Worm (Caenorhabditis elegans) whole organism, L4 larva: ENCODE data around the gene F17C11.2.

Experiments
- F10B5.3 ChIP-seq: sonication (generic microtip); optimal IDR thresholded peaks from 2 replicates; lab custom pipeline; 2016; ENCODE audit warnings: mild to moderate bottlenecking, missing genetic modification characterization, missing compliant biosample characterization
- F37D6.2 ChIP-seq: sonication (generic microtip); optimal IDR thresholded peaks from 2 replicates; lab custom pipeline; 2016; ENCODE audit warnings: mild to moderate bottlenecking, missing genetic modification characterization, missing compliant biosample characterization
- F49E8.2 ChIP-seq: sonication (generic microtip); optimal IDR thresholded peaks from 2 replicates; lab custom pipeline; 2016; ENCODE audit warnings: missing compliant biosample characterization, mild to moderate bottlenecking, missing genetic modification characterization, borderline replicate concordance
- R02D3.7 ChIP-seq: fragments of 150-350 bp; sonication (generic microtip); optimal IDR thresholded peaks from 3 replicates; lab custom pipeline; 2014; ENCODE audit warnings: missing biosample characterization, missing genetic modification characterization
- T26A8.4 ChIP-seq: fragments of 200-800 bp; sonication (Bioruptor generic); IDR thresholded peaks from 2 replicates; pipeline ENCODE4 v1.3.6; 2022; ENCODE audit warnings: missing genetic modification characterization, missing compliant biosample characterization
- Y5F2A.4 ChIP-seq: fragments of 200-800 bp; sonication (Bioruptor generic); optimal IDR thresholded peaks from 2 replicates; lab custom pipeline; 2018; ENCODE audit warnings: mild to moderate bottlenecking, missing genetic modification characterization, missing compliant biosample characterization
- ZK546.5 ChIP-seq, 2 experiments: sonication (generic microtip); optimal IDR thresholded peaks; 2 replicates each; lab custom pipeline; 2017; ENCODE audit warnings: missing biosample characterization in 2 of 2, missing genetic modification characterization in 2 of 2
- aha-1 ChIP-seq: fragments of 150-350 bp; peaks from one replicate; lab custom pipeline; 2014; ENCODE audit warnings: missing biosample characterization, missing genetic modification characterization
- ama-1 ChIP-seq: fragments of 150-350 bp; optimal IDR thresholded peaks from 2 replicates; lab custom pipeline; 2014; ENCODE audit warnings: inconsistent platforms, mixed read lengths
- attf-4 ChIP-seq: sonication (generic microtip); optimal IDR thresholded peaks from 3 replicates; lab custom pipeline; 2017; ENCODE audit warnings: missing biosample characterization, missing genetic modification characterization
- ceh-28 ChIP-seq: fragments of 150-350 bp; optimal IDR thresholded peaks from 2 replicates; lab custom pipeline; 2014; ENCODE audit warnings: missing biosample characterization, missing genetic modification reagents, missing genetic modification characterization
- ceh-44 ChIP-seq: fragments of 200-800 bp; sonication (Bioruptor generic); IDR thresholded peaks from 2 replicates; pipeline ENCODE4 v1.3.6; 2022; ENCODE audit warnings: missing genetic modification reagents, missing genetic modification characterization, missing compliant biosample characterization
- daf-12 ChIP-seq: fragments of 150-350 bp; optimal IDR thresholded peaks from 2 replicates; lab custom pipeline; 2014; ENCODE audit warnings: missing biosample characterization, missing genetic modification reagents, missing genetic modification characterization
- daf-16 ChIP-seq, 3 experiments: sonication (generic microtip); optimal IDR thresholded peaks; 2 replicates each; lab custom pipeline; 2016 to 2017; ENCODE audit warnings: missing genetic modification characterization in 3 of 3, missing genetic modification reagents in 3 of 3, mild to moderate bottlenecking in 2 of 3, missing compliant biosample characterization in 2 of 3, missing biosample characterization in 1 of 3, moderate library complexity in 1 of 3
- dmd-6 ChIP-seq: fragments of 200-800 bp; sonication (Bioruptor generic); IDR thresholded peaks from 2 replicates; pipeline ENCODE4 v1.3.6; 2022; ENCODE audit warnings: missing genetic modification reagents, missing genetic modification characterization, missing compliant biosample characterization
- dmd-8 ChIP-seq: fragments of 200-800 bp; sonication (Bioruptor generic); IDR thresholded peaks from 2 replicates; pipeline ENCODE4 v1.3.6; 2022; ENCODE audit warnings: missing genetic modification characterization, missing compliant biosample characterization
- dpl-1 ChIP-seq: fragments of 150-350 bp; optimal IDR thresholded peaks from 2 replicates; lab custom pipeline; 2014; ENCODE audit warnings: missing biosample characterization, missing genetic modification reagents, missing genetic modification characterization
- dve-1 ChIP-seq: sonication (generic microtip); optimal IDR thresholded peaks from 2 replicates; lab custom pipeline; 2017; ENCODE audit warnings: antibody characterized with exemption, mild to moderate bottlenecking, missing genetic modification characterization, missing compliant biosample characterization; ENCODE audit not compliant: insufficient read depth
- fkh-10 ChIP-seq: fragments of 150-350 bp; optimal IDR thresholded peaks from 2 replicates; lab custom pipeline; 2014; ENCODE audit warnings: missing biosample characterization, missing genetic modification reagents, missing genetic modification characterization
- fos-1 ChIP-seq: fragments of 150-350 bp; optimal IDR thresholded peaks from 2 replicates; lab custom pipeline; 2014; ENCODE audit warnings: missing biosample characterization, missing genetic modification characterization
- gei-8 ChIP-seq: fragments of 200-800 bp; sonication (Bioruptor generic); optimal IDR thresholded peaks from 2 replicates; lab custom pipeline; 2018; ENCODE audit warnings: mild to moderate bottlenecking, missing genetic modification characterization, missing compliant biosample characterization
- hlh-11 ChIP-seq: fragments of 200-800 bp; sonication (Bioruptor generic); optimal IDR thresholded peaks from 2 replicates; lab custom pipeline; 2018; ENCODE audit warnings: mild to moderate bottlenecking, missing genetic modification characterization, missing compliant biosample characterization
- hlh-30 ChIP-seq: sonication (generic microtip); optimal IDR thresholded peaks from 2 replicates; lab custom pipeline; 2017; ENCODE audit warnings: antibody characterized with exemption, mild to moderate bottlenecking, missing genetic modification characterization, missing compliant biosample characterization; ENCODE audit not compliant: insufficient read depth
- hmg-1.1 ChIP-seq: fragments of 200-800 bp; sonication (Bioruptor generic); IDR thresholded peaks from 2 replicates; pipeline ENCODE4 v1.3.6; 2022; ENCODE audit warnings: missing genetic modification reagents, missing genetic modification characterization, missing compliant biosample characterization
- jun-1 ChIP-seq: fragments of 150-350 bp; optimal IDR thresholded peaks from 2 replicates; lab custom pipeline; 2014; ENCODE audit warnings: missing biosample characterization, missing genetic modification reagents, missing genetic modification characterization
- lin-1 ChIP-seq: fragments of 200-800 bp; sonication (Bioruptor generic); IDR thresholded peaks from 2 replicates; pipeline ENCODE4 v1.3.6; 2022; ENCODE audit warnings: missing genetic modification reagents, missing genetic modification characterization, missing compliant biosample characterization
- lin-38 ChIP-seq: fragments of 200-800 bp; sonication (Bioruptor generic); IDR thresholded peaks from 2 replicates; pipeline ENCODE4 v1.3.6; 2022; ENCODE audit warnings: missing genetic modification reagents, missing genetic modification characterization, missing compliant biosample characterization
- lin-39 ChIP-seq: fragments of 150-350 bp; optimal IDR thresholded peaks from 2 replicates; lab custom pipeline; 2014; ENCODE audit warnings: missing biosample characterization, missing genetic modification reagents, missing genetic modification characterization
- lsy-2 ChIP-seq, 2 experiments: fragments of 150-350 bp in 1 of 2; sonication (generic microtip) in 1 of 2; optimal IDR thresholded peaks; 2 replicates each; lab custom pipeline; 2014 to 2017; ENCODE audit warnings: missing biosample characterization in 2 of 2, missing genetic modification characterization in 2 of 2
- madf-9 ChIP-seq: fragments of 200-800 bp; sonication (Bioruptor generic); conservative IDR thresholded peaks from 2 replicates; pipeline ENCODE4 v1.3.6; 2022; ENCODE audit warnings: missing genetic modification reagents, missing genetic modification characterization, missing compliant biosample characterization
- mep-1 ChIP-seq: fragments of 150-350 bp; sonication (generic microtip); optimal IDR thresholded peaks from 3 replicates; lab custom pipeline; 2014; ENCODE audit warnings: missing biosample characterization, missing genetic modification characterization
- mxl-2 ChIP-seq: fragments of 200-800 bp; sonication (Bioruptor generic); conservative IDR thresholded peaks from 2 replicates; pipeline ENCODE4 v1.3.6; 2022; ENCODE audit warnings: missing genetic modification reagents, missing genetic modification characterization, missing compliant biosample characterization
- mxl-3 ChIP-seq: fragments of 200-800 bp; sonication (Bioruptor generic); optimal IDR thresholded peaks from 2 replicates; lab custom pipeline; 2018; ENCODE audit warnings: mild to moderate bottlenecking, missing genetic modification characterization, missing compliant biosample characterization
- nhr-10 ChIP-seq: fragments of 150-350 bp; optimal IDR thresholded peaks from 2 replicates; lab custom pipeline; 2014; ENCODE audit warnings: missing biosample characterization, missing genetic modification characterization
- nhr-102 ChIP-seq: sonication (generic microtip); optimal IDR thresholded peaks from 2 replicates; lab custom pipeline; 2016; ENCODE audit warnings: mild to moderate bottlenecking, missing genetic modification characterization, moderate library complexity, missing compliant biosample characterization
- nhr-11 ChIP-seq: fragments of 150-350 bp; optimal IDR thresholded peaks from 2 replicates; lab custom pipeline; 2014; ENCODE audit warnings: missing biosample characterization, missing genetic modification characterization
- nhr-41 ChIP-seq: fragments of 200-800 bp; sonication (Bioruptor generic); IDR thresholded peaks from 2 replicates; pipeline ENCODE4 v1.3.6; 2022; ENCODE audit warnings: missing genetic modification reagents, missing genetic modification characterization, missing compliant biosample characterization
- nhr-42 ChIP-seq: fragments of 200-800 bp; sonication (Bioruptor generic); IDR thresholded peaks from 2 replicates; pipeline ENCODE4 v1.3.6; 2022; ENCODE audit warnings: missing genetic modification characterization, missing compliant biosample characterization
- nhr-6 ChIP-seq: fragments of 150-350 bp; optimal IDR thresholded peaks from 2 replicates; lab custom pipeline; 2014; ENCODE audit warnings: missing biosample characterization, missing genetic modification characterization
- nhr-77 ChIP-seq: fragments of 150-350 bp; optimal IDR thresholded peaks from 2 replicates; lab custom pipeline; 2014; ENCODE audit warnings: missing biosample characterization, missing genetic modification characterization
- pqm-1 ChIP-seq: sonication (generic microtip); optimal IDR thresholded peaks from 2 replicates; lab custom pipeline; 2017; ENCODE audit warnings: missing biosample characterization, missing genetic modification characterization
- rbr-2 ChIP-seq: sonication (generic microtip); optimal IDR thresholded peaks from 2 replicates; lab custom pipeline; 2016; ENCODE audit warnings: missing genotype, missing genetic modification characterization, missing compliant biosample characterization
- saeg-2 ChIP-seq: fragments of 200-800 bp; sonication (Bioruptor generic); IDR thresholded peaks from 2 replicates; pipeline ENCODE4 v1.3.6; 2022; ENCODE audit warnings: missing genetic modification reagents, missing genetic modification characterization, missing compliant biosample characterization
- set-16 ChIP-seq: fragments of 200-800 bp; sonication (Bioruptor generic); IDR thresholded peaks from 2 replicates; pipeline ENCODE4 v1.3.6; 2022; ENCODE audit warnings: missing genetic modification reagents, missing genetic modification characterization, missing compliant biosample characterization
- spr-1 ChIP-seq: sonication (generic microtip); optimal IDR thresholded peaks from 2 replicates; lab custom pipeline; 2016; ENCODE audit warnings: mild to moderate bottlenecking, missing genetic modification characterization, missing compliant biosample characterization
- spr-3 ChIP-seq: fragments of 200-800 bp; sonication (Bioruptor generic); optimal IDR thresholded peaks from 2 replicates; lab custom pipeline; 2018; ENCODE audit warnings: mild to moderate bottlenecking, missing genetic modification characterization, missing compliant biosample characterization
- tra-1 ChIP-seq: fragments of 200-800 bp; sonication (Bioruptor generic); IDR thresholded peaks from 2 replicates; pipeline ENCODE4 v1.3.6; 2022; ENCODE audit warnings: missing genetic modification reagents, missing genetic modification characterization, missing compliant biosample characterization
- vab-7 ChIP-seq: fragments of 200-800 bp; sonication (Bioruptor generic); IDR thresholded peaks from 2 replicates; pipeline ENCODE4 v1.3.6; 2022; ENCODE audit warnings: missing genetic modification reagents, missing genetic modification characterization, missing compliant biosample characterization
- zag-1 ChIP-seq: fragments of 150-350 bp; optimal IDR thresholded peaks from 2 replicates; lab custom pipeline; 2014; ENCODE audit warnings: missing biosample characterization, missing genetic modification characterization
- zip-2 ChIP-seq: fragments of 150-350 bp; optimal IDR thresholded peaks from 2 replicates; lab custom pipeline; 2014; ENCODE audit warnings: missing biosample characterization, missing genetic modification characterization
- ztf-11 ChIP-seq: fragments of 150-350 bp; optimal IDR thresholded peaks from 2 replicates; lab custom pipeline; 2014; ENCODE audit warnings: missing biosample characterization, missing genetic modification characterization

F17C11.2 gene

ce11 chrV:10955681-10956476, 7.8 kb downstream of the F17C11.2 start, which contains the start of gene F17C11.13:
TSS of gene F17C11.13 (plus strand) at chrV:10955923.
- TF ChIP-seq ama-1 (lab: Kevin White, UChicago) (no peak), nhr-102 (no peak), spr-3 (no peak), fkh-10 (GFP tag; lab: Kevin White, UChicago) (no peak), dmd-8 (GFP tag; lab: Robert Waterston, UW) (no peak), vab-7 (GFP tag; lab: Robert Waterston, UW) (no peak), spr-1 (tag; lab: Kevin White, UChicago) (no peak), dmd-6 (GFP tag; lab: Robert Waterston, UW) (peak; percentile 23; the same call in 1 of the 2 replicates), nhr-10 (tag; lab: Kevin White, UChicago) (no peak), T26A8.4 (GFP tag; lab: Robert Waterston, UW) (no peak), zag-1 (tag; lab: Kevin White, UChicago) (no peak), hmg-1.1 (no peak), set-16 (GFP tag; lab: Robert Waterston, UW) (no peak), nhr-41 (GFP tag; lab: Robert Waterston, UW) (no peak), ceh-28 (tag; lab: Kevin White, UChicago) (no peak), daf-16 (GFP tag; optimal IDR thresholded peaks at IDR 0.05; lab: Kevin White, UChicago) (no peak), daf-16 (tag; optimal IDR thresholded peaks at IDR 0.05; lab: Kevin White, UChicago) (peak; percentile 17), hlh-11 (tag; lab: Kevin White, UChicago) (peak; percentile 8), dpl-1 (GFP tag; lab: Kevin White, UChicago) (no peak), ceh-44 (GFP tag; lab: Robert Waterston, UW) (no peak), mep-1 (peak; percentile 59), mxl-2 (GFP tag; lab: Robert Waterston, UW) (no peak), saeg-2 (GFP tag; lab: Robert Waterston, UW) (no peak), hlh-30 (no peak), F10B5.3 (tag; lab: Kevin White, UChicago) (no peak), madf-9 (GFP tag; lab: Robert Waterston, UW) (no peak), nhr-6 (tag; lab: Kevin White, UChicago) (no peak), R02D3.7 (tag; lab: Kevin White, UChicago) (no peak), F37D6.2 (tag; lab: Kevin White, UChicago) (no peak), aha-1 (tag; lab: Kevin White, UChicago) (peak; percentile 98), tra-1 (GFP tag; lab: Robert Waterston, UW) (no peak), dve-1 (tag; lab: Kevin White, UChicago) (peak; percentile 36), attf-4 (no peak), zip-2 (tag; lab: Kevin White, UChicago) (no peak), fos-1 (no peak), lin-1 (no peak), ZK546.5 (tag; optimal IDR thresholded peaks at IDR 0.05; lab: Kevin White, UChicago) (no peak), lsy-2 (tag; optimal IDR thresholded peaks at IDR 0.05; lab: Kevin White, UChicago) (no peak), nhr-77 (tag; lab: Kevin White, UChicago) (peak; percentile 39), nhr-11 (no peak), nhr-42 (GFP tag; lab: Robert Waterston, UW) (no peak), mxl-3 (GFP tag; lab: Kevin White, UChicago) (no peak), gei-8 (GFP tag; lab: Kevin White, UChicago) (no peak), pqm-1 (tag; lab: Kevin White, UChicago) (peak; percentile 39), Y5F2A.4 (GFP tag; lab: Kevin White, UChicago) (no peak), jun-1 (no peak), lin-39 (tag; lab: Kevin White, UChicago) (no peak), ztf-11 (tag; lab: Kevin White, UChicago) (no peak), rbr-2 (tag; lab: Kevin White, UChicago) (no peak), lin-38 (no peak), daf-12 (no peak), F49E8.2 (tag; lab: Kevin White, UChicago) (no peak)
